Fruit fly (Drosophila melanogaster) whole organism, wandering third instar larva: ENCODE data around the gene Pka-C3.

Experiments used
- Dif ChIP-seq: fragments of 200-275, 200-300 bp; sonication (Bioruptor generic); optimal IDR thresholded peaks from 2 replicates; lab custom pipeline; 2018; ENCODE audit warnings: missing biosample characterization, missing genetic modification characterization; ENCODE audit not compliant: partially characterized antibody
- Myc ChIP-seq: fragments of >200 bp; optimal IDR thresholded peaks from 2 replicates; lab custom pipeline; 2017
- N ChIP-seq: fragments of >200 bp; optimal IDR thresholded peaks from 2 replicates; lab custom pipeline; 2018; ENCODE audit warnings: missing biosample characterization, missing external identifiers, missing genetic modification characterization
- OdsH ChIP-seq: fragments of 200-800 bp; sonication (Bioruptor generic); optimal IDR thresholded peaks from 2 replicates; lab custom pipeline; 2016; ENCODE audit warnings: missing biosample characterization, mild to moderate bottlenecking, missing genetic modification characterization
- br ChIP-seq: fragments of 200-800 bp; sonication (Bioruptor generic); optimal IDR thresholded peaks from 2 replicates; lab custom pipeline; 2016; ENCODE audit warnings: missing biosample characterization, missing genetic modification characterization
- dsf ChIP-seq: sonication (Bioruptor generic); optimal IDR thresholded peaks from 2 replicates; lab custom pipeline; 2016; ENCODE audit warnings: missing biosample characterization, missing genetic modification characterization, borderline replicate concordance
- h ChIP-seq: fragments of 200-800 bp; sonication (Bioruptor generic); optimal IDR thresholded peaks from 3 replicates; lab custom pipeline; 2016; ENCODE audit warnings: missing biosample characterization, mild to moderate bottlenecking, missing genetic modification characterization
- lola ChIP-seq: fragments of >200 bp; optimal IDR thresholded peaks from 2 replicates; lab custom pipeline; 2017; ENCODE audit warnings: missing biosample characterization, missing genetic modification characterization
- pan ChIP-seq: fragments of >200 bp; optimal IDR thresholded peaks from 2 replicates; lab custom pipeline; 2017
- psq ChIP-seq: fragments of 200-800 bp; sonication (Bioruptor generic); optimal IDR thresholded peaks from 3 replicates; lab custom pipeline; 2017; ENCODE audit warnings: missing biosample characterization, mild to moderate bottlenecking, missing genetic modification characterization, moderate library complexity
- sage ChIP-seq: fragments of 200-800 bp; sonication (Bioruptor generic); optimal IDR thresholded peaks from 2 replicates; lab custom pipeline; 2016; ENCODE audit warnings: missing biosample characterization, mild to moderate bottlenecking, missing genetic modification characterization
- tai ChIP-seq: sonication (Bioruptor generic); optimal IDR thresholded peaks from 2 replicates; lab custom pipeline; 2016; ENCODE audit warnings: missing biosample characterization, missing genetic modification characterization
- usp ChIP-seq: fragments of >200 bp; optimal IDR thresholded peaks from 2 replicates; lab custom pipeline; 2017; ENCODE audit warnings: missing biosample characterization, missing genetic modification characterization

dm6 chr3L:15958612-15959315, 4.2 kb upstream of the Pka-C3 start, which contains the start of gene CG17032:
- TF ChIP-seq tai (no peak), Myc (lab: Kevin White, UChicago) (no peak), lola (GFP tag; lab: Kevin White, UChicago) (no peak), psq (GFP tag; lab: Kevin White, UChicago) (peak; percentile 22), usp (GFP tag; lab: Kevin White, UChicago) (no peak), dsf (no peak), h (GFP tag; lab: Kevin White, UChicago) (no peak), Dif (GFP tag; lab: Kevin White, UChicago) (no peak), N (GFP tag; lab: Kevin White, UChicago) (no peak), br (GFP tag; lab: Kevin White, UChicago) (no peak), OdsH (no peak), sage (GFP tag; lab: Kevin White, UChicago) (no peak), pan (lab: Kevin White, UChicago) (no peak)
